Fruit fly (Drosophila melanogaster): ENCODE results near the gene CG3706.

Gene CG3706

dm6 chrX:930048-930800 lies 2.1 kb downstream of the CG3706 start, which contains the start of gene CG3708:
Gene CG3708 (minus strand): TSS chrX:930098.
- TF ChIP-seq CG17801 (GFP tag; optimal IDR thresholded peaks at IDR 0.05; ENCODE audit: partially characterized antibody), result no peak

DNA sequence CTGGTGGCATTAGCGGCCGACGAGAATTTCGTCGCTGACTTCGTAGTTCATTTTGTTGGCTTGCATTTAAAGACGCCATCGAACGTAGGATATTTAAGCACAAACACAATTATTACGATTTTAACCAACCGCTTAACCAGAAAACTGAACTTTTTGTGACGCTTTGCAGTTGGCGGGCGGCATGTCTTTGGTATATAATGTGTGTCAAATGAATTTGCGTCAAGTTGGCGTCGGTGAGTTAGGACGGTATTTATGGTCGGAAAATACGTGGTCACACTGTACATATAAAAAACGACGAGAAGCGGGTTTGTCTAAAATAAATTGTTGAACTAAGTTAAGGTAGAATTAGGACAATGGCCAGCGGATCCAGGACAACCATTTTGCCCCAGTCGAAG lies 4.4 kb downstream of the CG3706 start, which contains the start of the genes CG43867 and MED22:
TSS of gene CG43867 (minus strand) at position 113 of the 395 bp plus-strand sequence.
TSS of gene MED22 (plus strand) at position 277 of the 395 bp plus-strand sequence.
- TF ChIP-seq CG17801 (GFP tag; optimal IDR thresholded peaks at IDR 0.05; ENCODE audit: partially characterized antibody), result no peak

- TF ChIP-seq CG17801 (GFP tag; optimal IDR thresholded peaks at IDR 0.05; ENCODE audit: partially characterized antibody), result no peak
These were observed 4.9 kb downstream of the CG3706 start, which contains the start of gene Lztr1 for dm6 chrX:927209-927862. Gene Lztr1 (minus strand): TSS chrX:927582.

DNA sequence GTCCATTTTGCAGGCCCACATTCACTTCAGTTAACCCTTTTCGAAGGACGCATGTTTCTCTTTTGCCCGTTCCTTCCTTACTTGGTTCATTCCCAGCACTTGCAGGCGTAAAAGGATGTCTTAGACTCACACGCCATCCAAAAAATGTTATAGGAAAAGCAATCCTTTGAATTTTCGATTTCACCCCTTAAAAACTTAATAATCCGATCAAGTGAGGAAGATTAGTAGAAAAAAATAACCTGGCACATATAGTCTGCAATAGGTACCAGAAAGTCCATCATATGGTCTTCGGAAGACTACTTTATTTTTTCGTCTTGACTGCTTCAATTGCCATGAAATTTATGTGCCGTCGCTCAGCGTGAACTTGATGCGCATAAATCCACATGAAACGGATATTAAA lies 10.9 kb downstream of the CG3706 start:
- no peak for TF ChIP-seq CG17801 (GFP tag; optimal IDR thresholded peaks at IDR 0.05; ENCODE audit: partially characterized antibody)

dm6 chrX:908763-909497 lies 23.3 kb downstream of the CG3706 start:
- TF ChIP-seq CG17801 (GFP tag; optimal IDR thresholded peaks at IDR 0.05; ENCODE audit: partially characterized antibody), result no peak

- TF ChIP-seq CG17801 (GFP tag; optimal IDR thresholded peaks at IDR 0.05; ENCODE audit: partially characterized antibody), result peak; percentile 96
These were observed 31.4 kb downstream of the CG3706 start for dm6 chrX:900725-901345.

dm6 chrX:899407-900050 lies 32.7 kb downstream of the CG3706 start:
- TF ChIP-seq CG17801 (GFP tag; optimal IDR thresholded peaks at IDR 0.05; ENCODE audit: partially characterized antibody), result no peak

- no peak for TF ChIP-seq CG17801 (GFP tag; optimal IDR thresholded peaks at IDR 0.05; ENCODE audit: partially characterized antibody)
These were observed 33.9 kb downstream of the CG3706 start for dm6 chrX:898367-898766.

- no peak for TF ChIP-seq CG17801 (GFP tag; optimal IDR thresholded peaks at IDR 0.05; ENCODE audit: partially characterized antibody)
These were observed 38.1 kb downstream of the CG3706 start, which contains the start of gene CG11663 for dm6 chrX:894182-894581. Gene CG11663 (plus strand): TSS chrX:894482.
